Worm (Caenorhabditis elegans) whole organism, mixed stage, embryonic: ENCODE measurements around the gene clec-151.

Source experiments
- bed-3 ChIP-seq: fragments of 200-800 bp; sonication (Bioruptor generic); optimal IDR thresholded peaks from 3 replicates; lab custom pipeline; 2018; ENCODE audit warnings: mild to moderate bottlenecking, missing genetic modification characterization, moderate library complexity, missing compliant biosample characterization
- ceh-83 ChIP-seq: fragments of 200-800 bp; sonication (Bioruptor generic); optimal IDR thresholded peaks from 2 replicates; lab custom pipeline; 2018; ENCODE audit warnings: mild to moderate bottlenecking, missing genetic modification characterization, missing compliant biosample characterization
- elt-3 ChIP-seq: fragments of 150-350 bp; optimal IDR thresholded peaks from 2 replicates; lab custom pipeline; 2014; ENCODE audit warnings: missing biosample characterization, missing genetic modification characterization
- lin-13 ChIP-seq: fragments of 150-350 bp; optimal IDR thresholded peaks from 2 replicates; lab custom pipeline; 2014; ENCODE audit warnings: missing biosample characterization, missing genetic modification characterization
- mep-1 ChIP-seq: fragments of 150-350 bp; optimal IDR thresholded peaks from 2 replicates; lab custom pipeline; 2017; ENCODE audit warnings: missing biosample characterization, missing genetic modification reagents, missing genetic modification characterization, inconsistent platforms
- nhr-12 ChIP-seq: fragments of 150-350 bp; optimal IDR thresholded peaks from 2 replicates; lab custom pipeline; 2014; ENCODE audit warnings: missing biosample characterization, missing genetic modification characterization
- nhr-2 ChIP-seq: fragments of 150-350 bp; optimal IDR thresholded peaks from 2 replicates; lab custom pipeline; 2014; ENCODE audit warnings: missing biosample characterization, missing genetic modification characterization
- nhr-28 ChIP-seq: fragments of 150-350 bp; optimal IDR thresholded peaks from 2 replicates; lab custom pipeline; 2014; ENCODE audit warnings: missing biosample characterization, missing genetic modification characterization
- tbx-8 ChIP-seq: fragments of 200-800 bp; sonication (Bioruptor generic); optimal IDR thresholded peaks from 2 replicates; lab custom pipeline; 2018; ENCODE audit warnings: mild to moderate bottlenecking, missing genetic modification characterization, moderate library complexity, missing compliant biosample characterization
- unc-39 ChIP-seq: fragments of 150-350 bp; optimal IDR thresholded peaks from 2 replicates; lab custom pipeline; 2014; ENCODE audit warnings: missing biosample characterization, missing genetic modification characterization
- unc-62 ChIP-seq: fragments of 150-350 bp; optimal IDR thresholded peaks from 2 replicates; lab custom pipeline; 2014; ENCODE audit warnings: missing biosample characterization, missing genetic modification reagents, missing genetic modification characterization

DNA sequence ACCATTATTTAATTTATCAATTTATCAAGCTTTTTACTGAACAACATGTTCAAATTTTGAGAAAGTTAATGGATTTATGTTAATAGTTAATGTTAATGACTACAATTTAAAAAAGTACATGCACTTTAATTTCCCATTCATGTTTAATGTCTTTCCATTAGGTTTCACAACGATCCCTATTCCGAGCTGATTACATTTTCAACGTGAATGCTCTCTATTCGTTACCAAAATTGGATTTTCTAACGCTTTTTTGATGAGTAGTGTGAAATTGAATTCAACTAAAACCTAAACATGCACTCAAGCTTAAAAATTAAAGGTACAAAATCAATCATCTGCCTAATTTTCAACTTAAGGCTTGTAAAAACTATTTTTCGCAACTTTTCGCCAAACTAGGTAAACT, 29.1 kb downstream of the clec-151 start:
- TF ChIP-seq unc-62 (GFP tag; lab: Kevin White, UChicago) (no peak), nhr-12 (no peak), lin-13 (no peak), nhr-28 (tag; lab: Kevin White, UChicago) (no peak), elt-3 (no peak), tbx-8 (GFP tag; lab: Kevin White, UChicago) (no peak), nhr-2 (tag; lab: Kevin White, UChicago) (no peak), unc-39 (tag; lab: Kevin White, UChicago) (no peak), ceh-83 (GFP tag; lab: Kevin White, UChicago) (no peak), bed-3 (no peak), mep-1 (tag; lab: Kevin White, UChicago) (no peak)
